Fruit fly (Drosophila melanogaster) whole organism, embryonic: ENCODE results near the gene Psn.

ENCODE experiments used
- Awh ChIP-seq: fragments of 200-800 bp; sonication (Bioruptor generic); IDR thresholded peaks from 2 replicates; pipeline ENCODE4, ENCODE4 v1.3.6; 2022; ENCODE audit warnings: missing biosample characterization, missing genetic modification characterization
- CG11247 ChIP-seq: fragments of 200-800 bp; sonication (Bioruptor generic); IDR thresholded peaks from 2 replicates; pipeline ENCODE4 v1.3.6; 2022; ENCODE audit warnings: missing biosample characterization, missing genetic modification characterization
- CG12155 ChIP-seq: fragments of 200-800 bp; sonication (Bioruptor generic); optimal IDR thresholded peaks from 3 replicates; lab custom pipeline; 2016; ENCODE audit warnings: missing biosample characterization, missing genetic modification characterization
- CG13287 ChIP-seq: fragments of 200-800 bp; sonication (Bioruptor generic); IDR thresholded peaks from 2 replicates; pipeline ENCODE4 v1.3.6; 2022; ENCODE audit warnings: missing biosample characterization, missing genetic modification characterization; ENCODE audit not compliant: partially characterized antibody
- CG14965 ChIP-seq: fragments of 200-800 bp; sonication (Bioruptor generic); optimal IDR thresholded peaks from 2 replicates; lab custom pipeline; 2016; ENCODE audit warnings: missing biosample characterization, missing genetic modification characterization, borderline replicate concordance
- CG15269 ChIP-seq: fragments of 200-800 bp; sonication (Bioruptor generic); optimal IDR thresholded peaks from 2 replicates; lab custom pipeline; 2018; ENCODE audit warnings: missing biosample characterization, mild to moderate bottlenecking, missing genetic modification characterization, moderate library complexity
- CG1529 ChIP-seq: fragments of 200-800 bp; sonication (Bioruptor generic); optimal IDR thresholded peaks from 3 replicates; lab custom pipeline; 2018; ENCODE audit warnings: missing biosample characterization, missing genetic modification characterization
- CG15514 ChIP-seq: fragments of 200-800 bp; sonication (Bioruptor generic); optimal IDR thresholded peaks from 3 replicates; lab custom pipeline; 2017; ENCODE audit warnings: missing biosample characterization, missing genetic modification characterization, mild to moderate bottlenecking, moderate library complexity, missing genetic modification reagents
- CG1603 ChIP-seq: fragments of 200-800 bp; sonication (Bioruptor generic); optimal IDR thresholded peaks from 2 replicates; lab custom pipeline; 2019; ENCODE audit warnings: missing biosample characterization, mild to moderate bottlenecking, missing genetic modification characterization, moderate library complexity
- CG17328 ChIP-seq: fragments of 200-800 bp; sonication (Bioruptor generic); IDR thresholded peaks from 2 replicates; pipeline ENCODE4 v1.3.6; 2022; ENCODE audit warnings: missing biosample characterization, missing genetic modification characterization
- CG17385 ChIP-seq: fragments of 200-800 bp; sonication (Bioruptor generic); optimal IDR thresholded peaks from 3 replicates; lab custom pipeline; 2018; ENCODE audit warnings: missing biosample characterization, mild to moderate bottlenecking, missing genetic modification characterization
- CG1792 ChIP-seq: fragments of 200-800 bp; sonication (Bioruptor generic); optimal IDR thresholded peaks from 2 replicates; lab custom pipeline; 2016; ENCODE audit warnings: missing biosample characterization, missing genetic modification characterization
- CG1832 ChIP-seq: fragments of 200-800 bp; sonication (Bioruptor generic); optimal IDR thresholded peaks from 2 replicates; lab custom pipeline; 2017; ENCODE audit warnings: missing biosample characterization, mild to moderate bottlenecking, missing genetic modification characterization, inconsistent platforms
- CG18599 ChIP-seq: fragments of 200-800 bp; sonication (Bioruptor generic); optimal IDR thresholded peaks from 3 replicates; lab custom pipeline; 2017; ENCODE audit warnings: missing biosample characterization, missing genetic modification characterization, mild to moderate bottlenecking, moderate library complexity, missing genetic modification reagents
- CG2129 ChIP-seq: fragments of 200-800 bp; sonication (Bioruptor generic); IDR thresholded peaks from 2 replicates; pipeline ENCODE4 v1.3.6; 2022; ENCODE audit warnings: missing biosample characterization, missing genetic modification characterization; ENCODE audit not compliant: partially characterized antibody
- CG31365 ChIP-seq: fragments of 200-800 bp; sonication (Bioruptor generic); optimal IDR thresholded peaks from 2 replicates; lab custom pipeline; 2018; ENCODE audit warnings: missing biosample characterization, mild to moderate bottlenecking, missing genetic modification characterization
- CG3407 ChIP-seq: fragments of 200-800 bp; sonication (Bioruptor generic); optimal IDR thresholded peaks from 2 replicates; lab custom pipeline; 2018; ENCODE audit warnings: missing biosample characterization, mild to moderate bottlenecking, missing genetic modification characterization
- CG4404 ChIP-seq: fragments of 200-800 bp; sonication (Bioruptor generic); IDR thresholded peaks from 2 replicates; pipeline ENCODE4 v1.3.6; 2022; ENCODE audit warnings: missing biosample characterization, missing genetic modification characterization
- CG4707 ChIP-seq: fragments of 200-800 bp; sonication (Bioruptor generic); optimal IDR thresholded peaks from 2 replicates; lab custom pipeline; 2018; ENCODE audit warnings: missing biosample characterization, mild to moderate bottlenecking, missing genetic modification characterization, moderate library complexity
- CG6272 ChIP-seq: fragments of 200-800 bp; sonication (Bioruptor generic); IDR thresholded peaks from 2 replicates; pipeline ENCODE4 v1.3.6; 2022; ENCODE audit warnings: missing biosample characterization, missing genetic modification characterization
- CG6689 ChIP-seq: fragments of 200-800 bp; sonication (Bioruptor generic); IDR thresholded peaks from 2 replicates; pipeline ENCODE4 v1.3.6; 2022; ENCODE audit warnings: missing biosample characterization, missing genetic modification characterization
- CG8944 ChIP-seq: fragments of 200-800 bp; sonication (Bioruptor generic); optimal IDR thresholded peaks from 3 replicates; lab custom pipeline; 2016; ENCODE audit warnings: missing biosample characterization, missing genetic modification characterization
- Dad ChIP-seq: fragments of 200-800 bp; sonication (Bioruptor generic); optimal IDR thresholded peaks from 3 replicates; lab custom pipeline; 2016; ENCODE audit warnings: missing biosample characterization, missing genetic modification characterization
- Dbx ChIP-seq: fragments of 200-800 bp; sonication (Bioruptor generic); IDR thresholded peaks from 3 replicates; pipeline ENCODE4 v1.3.6; 2022; ENCODE audit warnings: missing biosample characterization, missing genetic modification characterization
- ERR ChIP-seq: fragments of 200-800 bp; sonication (Bioruptor generic); optimal IDR thresholded peaks from 2 replicates; lab custom pipeline; 2016; ENCODE audit warnings: missing biosample characterization, missing genetic modification characterization
- Fer1 ChIP-seq: fragments of 200-800 bp; sonication (Bioruptor generic); optimal IDR thresholded peaks from 2 replicates; lab custom pipeline; 2017; ENCODE audit warnings: missing biosample characterization, mild to moderate bottlenecking, missing genetic modification characterization
- HHEX ChIP-seq: fragments of 200-800 bp; sonication (Bioruptor generic); optimal IDR thresholded peaks from 3 replicates; lab custom pipeline; 2017; ENCODE audit warnings: missing biosample characterization, mild to moderate bottlenecking, missing genetic modification characterization, missing genetic modification reagents
- Lhr ChIP-seq: fragments of 200-800 bp; sonication (Bioruptor generic); optimal IDR thresholded peaks from 3 replicates; lab custom pipeline; 2017; ENCODE audit warnings: mild to moderate bottlenecking, missing biosample characterization, missing genetic modification reagents, missing genetic modification characterization
- Nf-YA ChIP-seq: fragments of 200-800 bp; sonication (Bioruptor generic); IDR thresholded peaks from 2 replicates; pipeline ENCODE4 v1.3.6; 2022; ENCODE audit warnings: missing biosample characterization, missing genetic modification characterization
- Sox102F ChIP-seq: fragments of 200-800 bp; sonication (Bioruptor generic); optimal IDR thresholded peaks from 2 replicates; lab custom pipeline; 2018; ENCODE audit warnings: missing biosample characterization, mild to moderate bottlenecking, missing genetic modification characterization, moderate library complexity
- Sry-δ ChIP-seq: fragments of 200-800 bp; sonication (Bioruptor generic); optimal IDR thresholded peaks from 2 replicates; lab custom pipeline; 2016; ENCODE audit warnings: missing biosample characterization, missing genetic modification characterization
- Ssrp ChIP-seq: fragments of 200-800 bp; sonication (Bioruptor generic); optimal IDR thresholded peaks from 2 replicates; lab custom pipeline; 2018; ENCODE audit warnings: missing biosample characterization, mild to moderate bottlenecking, missing genetic modification characterization, moderate library complexity
- Xbp1 ChIP-seq: fragments of 200-800 bp; sonication (Bioruptor generic); optimal IDR thresholded peaks from 3 replicates; lab custom pipeline; 2016; ENCODE audit warnings: missing biosample characterization, mild to moderate bottlenecking, missing genetic modification characterization
- ac ChIP-seq: fragments of 200-800 bp; sonication (Bioruptor generic); optimal IDR thresholded peaks from 3 replicates; lab custom pipeline; 2017; ENCODE audit warnings: missing biosample characterization, mild to moderate bottlenecking, missing genetic modification characterization
- al ChIP-seq: fragments of 200-800 bp; sonication (Bioruptor generic); IDR thresholded peaks from 2 replicates; pipeline ENCODE4 v1.3.6; 2022; ENCODE audit warnings: missing biosample characterization, missing genetic modification characterization
- bab2 ChIP-seq: fragments of 200-800 bp; sonication (Bioruptor generic); optimal IDR thresholded peaks from 2 replicates; lab custom pipeline; 2016; ENCODE audit warnings: missing biosample characterization, missing genetic modification characterization
- cg ChIP-seq: fragments of 200-800 bp; sonication (Bioruptor generic); optimal IDR thresholded peaks from 3 replicates; lab custom pipeline; 2019; ENCODE audit warnings: missing biosample characterization, mild to moderate bottlenecking, missing genetic modification characterization, moderate library complexity
- dm ChIP-seq: fragments of 200-800 bp; sonication (Bioruptor generic); optimal IDR thresholded peaks from 3 replicates; lab custom pipeline; 2016; ENCODE audit warnings: missing biosample characterization, missing genetic modification characterization
- gem ChIP-seq: fragments of 200-800 bp; sonication (Bioruptor generic); optimal IDR thresholded peaks from 2 replicates; lab custom pipeline; 2019; ENCODE audit warnings: missing biosample characterization, mild to moderate bottlenecking, missing genetic modification characterization, moderate library complexity
- grau ChIP-seq: fragments of 200-800 bp; optimal IDR thresholded peaks from 3 replicates; lab custom pipeline; 2019; ENCODE audit warnings: missing biosample characterization, mild to moderate bottlenecking, missing genetic modification characterization, moderate library complexity
- jigr1 ChIP-seq: fragments of 200-800 bp; sonication (Bioruptor generic); IDR thresholded peaks from 3 replicates; pipeline ENCODE4 v1.3.6; 2022; ENCODE audit warnings: missing biosample characterization, missing genetic modification characterization
- knrl ChIP-seq: fragments of 200-800 bp; sonication (Bioruptor generic); IDR thresholded peaks from 3 replicates; pipeline ENCODE4 v1.3.6; 2022; ENCODE audit warnings: missing biosample characterization, missing genetic modification characterization; ENCODE audit not compliant: partially characterized antibody
- mirr ChIP-seq: fragments of 200-800 bp; sonication (Bioruptor generic); optimal IDR thresholded peaks from 3 replicates; lab custom pipeline; 2018; ENCODE audit warnings: missing biosample characterization, mild to moderate bottlenecking, missing genetic modification characterization
- mld ChIP-seq: fragments of 200-800 bp; sonication (Bioruptor generic); IDR thresholded peaks from 3 replicates; pipeline ENCODE4 v1.3.6; 2022; ENCODE audit warnings: missing biosample characterization, missing genetic modification characterization; ENCODE audit not compliant: partially characterized antibody
- nau ChIP-seq: fragments of 200-800 bp; sonication (Bioruptor generic); optimal IDR thresholded peaks from 3 replicates; lab custom pipeline; 2017; ENCODE audit warnings: missing biosample characterization, mild to moderate bottlenecking, missing genetic modification characterization, missing genetic modification reagents
- ro ChIP-seq: fragments of 200-800 bp; sonication (Bioruptor generic); IDR thresholded peaks from 2 replicates; pipeline ENCODE4 v1.3.6; 2022; ENCODE audit warnings: missing biosample characterization, missing genetic modification characterization
- slbo ChIP-seq: fragments of 200-800 bp; sonication (Bioruptor generic); IDR thresholded peaks from 2 replicates; pipeline ENCODE4 v1.3.6; 2022; ENCODE audit warnings: missing biosample characterization, missing genetic modification characterization
- toy ChIP-seq: fragments of 200-800 bp; sonication (Bioruptor generic); IDR thresholded peaks from 2 replicates; pipeline ENCODE4 v1.3.6; 2022; ENCODE audit warnings: missing biosample characterization, missing genetic modification characterization
- vfl ChIP-seq: fragments of 200-800 bp; sonication (Bioruptor generic); optimal IDR thresholded peaks from 2 replicates; lab custom pipeline; 2016; ENCODE audit warnings: missing biosample characterization, missing genetic modification characterization

Psn gene

dm6 chr3L:20384086-20384810 is 48.0 kb upstream of the Psn start, which contains the start of the genes CG5498 and fbl (continued):
- TF ChIP-seq CG1832 (GFP tag; lab: Kevin White, UChicago) (no peak), CG2129 (no peak), CG18599 (peak; percentile 77), grau (peak; percentile 77), Sry-δ (GFP tag; lab: Kevin White, UChicago) (peak; percentile 40), CG17385 (GFP tag; lab: Kevin White, UChicago) (peak; percentile 61), Dbx (GFP tag; lab: Robert Waterston, UW) (peak; percentile 67), Awh (no peak), CG4404 (no peak), Nf-YA (GFP tag; lab: Robert Waterston, UW) (no peak), ro (no peak), CG8944 (peak; percentile 2), CG15269 (tag; lab: Kevin White, UChicago) (peak; percentile 60), CG14965 (GFP tag; lab: Kevin White, UChicago) (no peak), gem (tag; lab: Kevin White, UChicago) (peak; percentile 83), CG15514 (GFP tag; lab: Kevin White, UChicago) (peak; percentile 72), CG1529 (peak; percentile 32), dm (no peak), knrl (no peak), CG11247 (GFP tag; lab: Robert Waterston, UW) (0 out of 2 replicates have a peak, but pooled peaks have one; percentile 22), CG6689 (GFP tag; lab: Robert Waterston, UW) (peak; percentile 50), ac (GFP tag; lab: Kevin White, UChicago) (no peak), CG6272 (GFP tag; lab: Robert Waterston, UW) (no peak), toy (GFP tag; lab: Robert Waterston, UW) (no peak), jigr1 (peak; percentile 44; the same call in 1 of the 3 replicates), Lhr (GFP tag; lab: Kevin White, UChicago) (peak; percentile 43), CG12155 (GFP tag; lab: Kevin White, UChicago) (peak; percentile 74), Dad (GFP tag; lab: Kevin White, UChicago) (peak; percentile 38), al (GFP tag; lab: Robert Waterston, UW) (peak; percentile 40; the same call in 1 of the 2 replicates), CG1603 (tag; lab: Kevin White, UChicago) (peak; percentile 4), CG4707 (GFP tag; lab: Kevin White, UChicago) (no peak), Fer1 (GFP tag; lab: Kevin White, UChicago) (peak; percentile 52), HHEX (GFP tag; lab: Kevin White, UChicago) (no peak), CG17328 (GFP tag; lab: Robert Waterston, UW) (no peak), mirr (GFP tag; lab: Kevin White, UChicago) (peak; percentile 6), cg (GFP tag; lab: Kevin White, UChicago) (no peak), slbo (peak; percentile 63; the same call in 1 of the 2 replicates), CG13287 (GFP tag; lab: Robert Waterston, UW) (peak; percentile 52; the same call in 1 of the 2 replicates), Xbp1 (GFP tag; lab: Kevin White, UChicago) (peak; percentile 63), Sox102F (GFP tag; lab: Kevin White, UChicago) (peak; percentile 64), vfl (GFP tag; lab: Kevin White, UChicago) (peak; percentile 40), bab2 (GFP tag; lab: Kevin White, UChicago) (peak; percentile 53), CG1792 (GFP tag; lab: Kevin White, UChicago) (no peak), nau (GFP tag; lab: Kevin White, UChicago) (no peak), CG31365 (peak; percentile 21), CG3407 (GFP tag; lab: Kevin White, UChicago) (no peak), mld (peak; percentile 54; the same call in 1 of the 3 replicates), ERR (GFP tag; lab: Kevin White, UChicago) (peak; percentile 40), Ssrp (tag; lab: Kevin White, UChicago) (peak; percentile 32)
